Worm (Caenorhabditis elegans): ENCODE measurements around the gene ZC477.3.

Gene ZC477.3

DNA sequence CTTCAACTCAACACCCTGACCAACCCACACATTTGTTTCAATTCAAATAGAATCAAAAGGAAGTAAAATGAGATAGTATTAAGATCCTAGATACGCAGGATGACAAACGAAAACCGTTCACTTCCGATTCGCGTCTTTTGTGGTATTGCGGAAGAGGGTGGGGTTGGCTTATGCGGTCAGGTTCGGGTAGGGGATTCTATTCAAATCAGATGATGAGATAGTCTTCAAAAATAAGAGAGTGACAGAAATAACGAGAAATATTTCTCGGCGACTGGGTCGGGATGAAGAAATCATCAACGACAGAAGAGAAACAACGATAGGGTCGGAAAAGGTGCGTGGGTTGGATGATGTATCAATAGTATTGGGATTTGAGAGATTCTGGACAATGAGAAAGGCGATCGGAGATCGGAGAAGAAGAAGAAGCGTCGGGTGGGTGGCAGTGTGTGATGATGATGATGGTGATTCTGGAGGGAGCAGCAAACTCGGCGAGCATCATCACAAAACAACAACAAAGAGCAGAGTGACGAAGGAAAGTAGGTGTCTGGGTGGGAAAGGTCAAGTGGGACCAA is 7.8 kb upstream of the ZC477.3 start (continued):
- no peak for TF ChIP-seq unc-30 (tag; optimal IDR thresholded peaks at IDR 0.05)
- TF ChIP-seq lir-3 (tag; optimal IDR thresholded peaks at IDR 0.05; ENCODE audit: poor library complexity), result no peak
- TF ChIP-seq mef-2 (tag; optimal IDR thresholded peaks at IDR 0.05), result no peak
- TF ChIP-seq nhr-11 (tag; optimal IDR thresholded peaks at IDR 0.05), result no peak
- no peak for TF ChIP-seq egl-27 (tag; optimal IDR thresholded peaks at IDR 0.05)
- TF ChIP-seq elt-2 (tag; optimal IDR thresholded peaks at IDR 0.05), result no peak
- TF ChIP-seq fkh-8 (tag; optimal IDR thresholded peaks at IDR 0.05), result no peak
- TF ChIP-seq irx-1 (tag; optimal IDR thresholded peaks at IDR 0.05), result no peak
- peak; percentile 72 for TF ChIP-seq mep-1 (tag; optimal IDR thresholded peaks at IDR 0.05)
- TF ChIP-seq ztf-11 (tag; optimal IDR thresholded peaks at IDR 0.05), result no peak
- no peak for TF ChIP-seq lin-15B (tag; optimal IDR thresholded peaks at IDR 0.05)
- no peak for TF ChIP-seq sox-4 (tag; optimal IDR thresholded peaks at IDR 0.05)
- TF ChIP-seq egl-13 (tag; optimal IDR thresholded peaks at IDR 0.05), result no peak
- no peak for TF ChIP-seq F16B12.6 (tag; optimal IDR thresholded peaks at IDR 0.05)
- no peak for TF ChIP-seq hpl-2 (GFP tag; optimal IDR thresholded peaks at IDR 0.05)
- TF ChIP-seq dpl-1 (GFP tag; optimal IDR thresholded peaks at IDR 0.05), result no peak
- no peak for TF ChIP-seq nhr-20 (tag; optimal IDR thresholded peaks at IDR 0.05)
- no peak for TF ChIP-seq sptf-1 (tag; optimal IDR thresholded peaks at IDR 0.05)
- peak in 1 of 2 experiments; percentile 25 for TF ChIP-seq lsy-2 (tag; optimal IDR thresholded peaks at IDR 0.05)
- no peak for TF ChIP-seq tlp-1 (tag; optimal IDR thresholded peaks at IDR 0.05)
- no peak for TF ChIP-seq pax-3 (tag; optimal IDR thresholded peaks at IDR 0.05)
- no peak for TF ChIP-seq tbx-2 (tag; optimal IDR thresholded peaks at IDR 0.05)
- peak; percentile 10 for TF ChIP-seq snu-23 (GFP tag; optimal IDR thresholded peaks at IDR 0.05)
- no peak for TF ChIP-seq zip-4 (GFP tag; optimal IDR thresholded peaks at IDR 0.05)
- no peak for TF ChIP-seq ets-5 (GFP tag; IDR thresholded peaks at IDR 0.05)
- no peak for TF ChIP-seq nhr-76 (tag; optimal IDR thresholded peaks at IDR 0.05)
- TF ChIP-seq alr-1 (tag; optimal IDR thresholded peaks at IDR 0.05; ENCODE audit: borderline replicate concordance), result no peak
- TF ChIP-seq ceh-63 (GFP tag; optimal IDR thresholded peaks at IDR 0.05), result no peak
- TF ChIP-seq C16A3.4 (tag; optimal IDR thresholded peaks at IDR 0.05), result no peak
- peak; percentile 83 for TF ChIP-seq lin-14 (GFP tag; optimal IDR thresholded peaks at IDR 0.05)
- no peak for TF ChIP-seq pag-3 (tag; optimal IDR thresholded peaks at IDR 0.05; ENCODE audit: borderline replicate concordance, insufficient read depth)
- no peak for TF ChIP-seq Y116A8C.19 (tag; optimal IDR thresholded peaks at IDR 0.05; ENCODE audit: borderline replicate concordance)
- TF ChIP-seq blmp-1 (tag; optimal IDR thresholded peaks at IDR 0.05), result peak; percentile 85
- no peak for TF ChIP-seq xbp-1 (tag; optimal IDR thresholded peaks at IDR 0.05)
- TF ChIP-seq C04F5.9 (tag; optimal IDR thresholded peaks at IDR 0.05), result no peak
- no peak for TF ChIP-seq ceh-82 (tag; optimal IDR thresholded peaks at IDR 0.05)
- no peak for TF ChIP-seq nhr-12 (tag; optimal IDR thresholded peaks at IDR 0.05)
- TF ChIP-seq ama-1 (optimal IDR thresholded peaks at IDR 0.05), result no peak
- peak; percentile 6; the same call in 1 of the 2 replicates for TF ChIP-seq nhr-19 (GFP tag; conservative IDR thresholded peaks at IDR 0.05)
- no peak for TF ChIP-seq skn-1 (tag; optimal IDR thresholded peaks at IDR 0.05)
- TF ChIP-seq pqm-1 (tag; optimal IDR thresholded peaks at IDR 0.05), result no peak
- no peak for TF ChIP-seq fos-1 (tag; optimal IDR thresholded peaks at IDR 0.05)
- peak; percentile 62 for TF ChIP-seq rnt-1 (tag; optimal IDR thresholded peaks at IDR 0.05)
- TF ChIP-seq fkh-4 (tag; optimal IDR thresholded peaks at IDR 0.05; ENCODE audit: borderline replicate concordance), result no peak
- no peak for TF ChIP-seq ceh-88 (GFP tag; IDR thresholded peaks at IDR 0.05)
- no peak for TF ChIP-seq snpc-4 (tag; optimal IDR thresholded peaks at IDR 0.05)
- TF ChIP-seq nhr-28 (tag; optimal IDR thresholded peaks at IDR 0.05), result no peak
- TF ChIP-seq nhr-84 (tag; optimal IDR thresholded peaks at IDR 0.05), result no peak
- TF ChIP-seq ceh-90 (tag; optimal IDR thresholded peaks at IDR 0.05), result no peak
- TF ChIP-seq C34B4.2 (tag; optimal IDR thresholded peaks at IDR 0.05), result no peak
- TF ChIP-seq vab-15 (tag; optimal IDR thresholded peaks at IDR 0.05), result no peak
- TF ChIP-seq sup-37 (GFP tag; optimal IDR thresholded peaks at IDR 0.05), result no peak
- no peak for TF ChIP-seq lin-39 (tag; optimal IDR thresholded peaks at IDR 0.05)
